Worm (Caenorhabditis elegans) whole organism, L2 larva: ENCODE data around the gene sri-42.
"Not testable (repeated sequence)": the region's sequence is repeated elsewhere in the genome, so short reads cannot be mapped to it uniquely, and the experiment has no call there.

ENCODE experiments used
- C34F6.9 ChIP-seq: fragments of 150-350 bp; optimal IDR thresholded peaks from 2 replicates; lab custom pipeline; 2014; ENCODE audit warnings: missing biosample characterization, missing genetic modification characterization
- F13H6.1 ChIP-seq: sonication (generic microtip); optimal IDR thresholded peaks from 2 replicates; lab custom pipeline; 2016; ENCODE audit warnings: missing genetic modification characterization, missing compliant biosample characterization
- R02D3.7 ChIP-seq: fragments of 150-350 bp; optimal IDR thresholded peaks from 2 replicates; lab custom pipeline; 2014; ENCODE audit warnings: missing biosample characterization, missing genetic modification characterization
- Y55F3AM.14 ChIP-seq: fragments of 200-800 bp; sonication (Bioruptor generic); optimal IDR thresholded peaks from 2 replicates; lab custom pipeline; 2018; ENCODE audit warnings: mild to moderate bottlenecking, missing genetic modification characterization, missing compliant biosample characterization
- ZK546.5 ChIP-seq: sonication (generic microtip); optimal IDR thresholded peaks from 2 replicates; lab custom pipeline; 2017; ENCODE audit warnings: missing biosample characterization, missing genetic modification characterization
- alr-1 ChIP-seq: fragments of 150-350 bp; optimal IDR thresholded peaks from 2 replicates; lab custom pipeline; 2014; ENCODE audit warnings: missing biosample characterization, missing genetic modification characterization
- aly-2 ChIP-seq: fragments of 150-350 bp; optimal IDR thresholded peaks from 2 replicates; lab custom pipeline; 2014; ENCODE audit warnings: missing biosample characterization, missing genetic modification characterization
- blmp-1 ChIP-seq: sonication (generic microtip); optimal IDR thresholded peaks from 2 replicates; lab custom pipeline; 2017; ENCODE audit warnings: missing genetic modification characterization, mild to moderate bottlenecking, missing compliant biosample characterization, antibody characterized with exemption, moderate library complexity; ENCODE audit not compliant: insufficient read depth
- ceh-16 ChIP-seq: fragments of 150-350 bp; optimal IDR thresholded peaks from 2 replicates; lab custom pipeline; 2014; ENCODE audit warnings: missing biosample characterization, missing genetic modification characterization
- ceh-82 ChIP-seq: fragments of 150-350 bp; optimal IDR thresholded peaks from 2 replicates; lab custom pipeline; 2014; ENCODE audit warnings: missing biosample characterization, missing genetic modification characterization
- crh-2 ChIP-seq: sonication (generic microtip); optimal IDR thresholded peaks from 2 replicates; lab custom pipeline; 2017; ENCODE audit warnings: missing biosample characterization, missing genetic modification characterization
- egl-27 ChIP-seq: sonication (generic microtip); optimal IDR thresholded peaks from 3 replicates; lab custom pipeline; 2017; ENCODE audit warnings: missing biosample characterization, missing genetic modification reagents, missing genetic modification characterization
- elt-1 ChIP-seq: fragments of 150-350 bp; optimal IDR thresholded peaks from 2 replicates; lab custom pipeline; 2014; ENCODE audit warnings: missing biosample characterization, missing genetic modification characterization
- elt-3 ChIP-seq: sonication (generic microtip); optimal IDR thresholded peaks from 2 replicates; lab custom pipeline; 2017; ENCODE audit warnings: missing biosample characterization, missing genetic modification characterization
- fos-1 ChIP-seq: fragments of 150-350 bp; optimal IDR thresholded peaks from 2 replicates; lab custom pipeline; 2014; ENCODE audit warnings: missing biosample characterization, missing genetic modification characterization
- gmeb-1 ChIP-seq: fragments of 150-350 bp; optimal IDR thresholded peaks from 2 replicates; lab custom pipeline; 2014; ENCODE audit warnings: missing biosample characterization, missing genetic modification characterization
- lin-13 ChIP-seq: fragments of 150-350 bp; optimal IDR thresholded peaks from 2 replicates; lab custom pipeline; 2014; ENCODE audit warnings: missing biosample characterization, missing genetic modification reagents, missing genetic modification characterization
- lin-39 ChIP-seq: fragments of 150-350 bp; optimal IDR thresholded peaks from 2 replicates; lab custom pipeline; 2014; ENCODE audit warnings: missing biosample characterization, missing genetic modification reagents, missing genetic modification characterization
- mab-5 ChIP-seq: fragments of 150-350 bp; optimal IDR thresholded peaks from 2 replicates; lab custom pipeline; 2014; ENCODE audit warnings: missing biosample characterization, missing genetic modification characterization
- mbf-1 ChIP-seq: sonication (generic microtip); optimal IDR thresholded peaks from 2 replicates; lab custom pipeline; 2017; ENCODE audit warnings: missing biosample characterization, missing genetic modification characterization
- mdl-1 ChIP-seq, 2 experiments: fragments of 150-350 bp in 1 of 2; sonication (generic microtip) in 1 of 2; optimal IDR thresholded peaks; 2 replicates each; lab custom pipeline; 2017; ENCODE audit warnings: missing biosample characterization in 2 of 2, missing genetic modification characterization in 2 of 2
- nhr-10 ChIP-seq: sonication (generic microtip); optimal IDR thresholded peaks from 2 replicates; lab custom pipeline; 2017; ENCODE audit warnings: missing biosample characterization, missing genetic modification characterization
- nhr-129 ChIP-seq: fragments of 150-350 bp; optimal IDR thresholded peaks from 2 replicates; lab custom pipeline; 2014; ENCODE audit warnings: missing biosample characterization, missing genetic modification characterization
- nhr-23 ChIP-seq: fragments of 150-350 bp; optimal IDR thresholded peaks from 2 replicates; lab custom pipeline; 2014; ENCODE audit warnings: missing biosample characterization, missing genetic modification reagents, missing genetic modification characterization
- nhr-237 ChIP-seq: fragments of 150-350 bp; optimal IDR thresholded peaks from 2 replicates; lab custom pipeline; 2014; ENCODE audit warnings: missing biosample characterization, missing genetic modification characterization
- nhr-25 ChIP-seq: fragments of 150-350 bp; sonication (generic microtip); optimal IDR thresholded peaks from 3 replicates; lab custom pipeline; 2014; ENCODE audit warnings: missing biosample characterization, missing genetic modification characterization
- nhr-6 ChIP-seq: fragments of 150-350 bp; optimal IDR thresholded peaks from 2 replicates; lab custom pipeline; 2014; ENCODE audit warnings: missing biosample characterization, missing genetic modification characterization
- nhr-77 ChIP-seq: fragments of 150-350 bp; optimal IDR thresholded peaks from 2 replicates; lab custom pipeline; 2014; ENCODE audit warnings: missing biosample characterization, missing genetic modification characterization
- sma-3 ChIP-seq: sonication (generic microtip); optimal IDR thresholded peaks from 2 replicates; lab custom pipeline; 2016; ENCODE audit warnings: missing genetic modification reagents, missing genetic modification characterization, missing compliant biosample characterization
- sma-9 ChIP-seq, 2 experiments: fragments of 150-350 bp in 1 of 2; sonication (generic microtip) in 1 of 2; optimal IDR thresholded peaks; 2 replicates each; lab custom pipeline; 2014 to 2016; ENCODE audit warnings: missing genetic modification characterization in 2 of 2, mild to moderate bottlenecking in 1 of 2, missing biosample characterization in 1 of 2, missing compliant biosample characterization in 1 of 2, missing genetic modification reagents in 1 of 2, moderate library complexity in 1 of 2
- snpc-4 ChIP-seq: fragments of 150-350 bp; optimal IDR thresholded peaks from 2 replicates; lab custom pipeline; 2014; ENCODE audit warnings: missing biosample characterization, missing genetic modification characterization
- unc-39 ChIP-seq: fragments of 150-350 bp; optimal IDR thresholded peaks from 2 replicates; lab custom pipeline; 2014; ENCODE audit warnings: missing biosample characterization, missing genetic modification characterization
- unc-55 ChIP-seq: fragments of 150-350 bp; sonication (generic microtip); optimal IDR thresholded peaks from 3 replicates; lab custom pipeline; 2014; ENCODE audit warnings: missing biosample characterization, missing genetic modification reagents, missing genetic modification characterization
- ztf-1 ChIP-seq: fragments of 200-800 bp; sonication (Bioruptor generic); conservative IDR thresholded peaks from 2 replicates; pipeline ENCODE4 v1.3.6; 2022; ENCODE audit warnings: missing genetic modification characterization, missing compliant biosample characterization
- ztf-11 ChIP-seq: sonication (generic microtip); optimal IDR thresholded peaks from 2 replicates; lab custom pipeline; 2017; ENCODE audit warnings: missing biosample characterization, missing genetic modification characterization

sri-42 gene

DNA sequence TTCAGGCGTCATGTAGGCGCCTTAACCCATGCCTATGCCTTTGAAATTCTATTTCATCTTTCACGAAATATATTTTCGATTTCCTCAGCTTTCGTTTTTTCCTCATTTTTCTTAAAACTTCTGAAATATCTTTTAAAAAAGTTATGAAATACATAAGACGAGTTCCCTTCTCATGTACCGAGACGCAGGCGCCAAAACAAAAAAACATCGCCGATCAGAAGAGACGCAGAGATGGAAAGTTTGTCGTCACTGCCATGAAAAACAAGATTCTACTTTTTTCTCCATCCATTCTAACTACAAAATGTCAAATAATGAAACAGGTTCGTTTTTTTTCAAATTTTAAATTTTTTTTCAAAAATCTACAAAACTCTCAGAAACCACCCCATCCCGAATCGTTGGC is 13.7 kb downstream of the sri-42 start, which contains the start of gene chil-24:
Gene chil-24, plus strand, starts transcription at position 156 of the 400 bp plus-strand sequence.
- TF ChIP-seq sma-9 (GFP tag; optimal IDR thresholded peaks at IDR 0.05; lab: Kevin White, UChicago) = peak; percentile 7
- no peak for TF ChIP-seq sma-9 (tag; optimal IDR thresholded peaks at IDR 0.05; lab: Kevin White, UChicago)
- no peak for TF ChIP-seq C34F6.9
- no peak for TF ChIP-seq ceh-82 (tag; lab: Kevin White, UChicago)
- no peak for TF ChIP-seq elt-3 (tag; lab: Kevin White, UChicago)
- peak; percentile 16 for TF ChIP-seq unc-55 (GFP tag; lab: Kevin White, UChicago)
- no peak for TF ChIP-seq Y55F3AM.14 (GFP tag; lab: Kevin White, UChicago)
- TF ChIP-seq mbf-1 (tag; lab: Kevin White, UChicago) = no peak

ce11 chrII:3126741-3127140 is 16.0 kb downstream of the sri-42 start, which contains the start of gene ins-31:
ins-31 (plus strand) TSS chrII:3127041.
- TF ChIP-seq blmp-1 (tag; lab: Kevin White, UChicago); nhr-10; nhr-237 (tag; lab: Kevin White, UChicago): not testable (repeated sequence)
- TF ChIP-seq, all 48 proteins: peak for 0; not testable (repeated sequence) for 48

DNA sequence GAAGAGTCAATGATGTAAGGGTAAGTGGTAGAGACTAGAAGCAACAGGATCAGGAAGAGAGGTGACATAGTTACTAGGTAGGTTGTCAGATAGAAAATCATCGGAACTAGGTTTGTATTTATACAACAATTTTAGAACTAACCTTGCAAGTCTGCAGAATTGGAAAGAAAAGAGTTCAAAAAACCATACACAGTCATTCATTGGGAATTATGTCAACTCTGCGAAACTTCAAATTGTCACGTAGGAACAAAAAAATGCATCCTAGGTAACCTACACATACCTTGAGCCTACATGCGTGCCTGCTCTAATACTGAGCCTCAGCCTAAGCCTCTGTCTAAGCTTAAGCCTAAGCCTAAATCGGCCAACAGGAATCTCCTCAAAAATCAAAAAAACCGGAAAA is 16.4 kb downstream of the sri-42 start, which contains the start of gene ins-19:
Gene ins-19, minus strand, starts transcription at position 101 of the 400 bp plus-strand sequence.
- TF ChIP-seq nhr-23 (tag; lab: Kevin White, UChicago) (no peak), nhr-77 (tag; lab: Kevin White, UChicago) (no peak)

ce11 chrII:3123206-3123605 is 19.5 kb downstream of the sri-42 start, which contains the start of gene srh-71:
srh-71 (plus strand) TSS chrII:3123506.
- TF ChIP-seq elt-1 (tag; lab: Kevin White, UChicago) = no peak
- no peak for TF ChIP-seq F13H6.1
- no peak for TF ChIP-seq nhr-6
- TF ChIP-seq crh-2 (tag; lab: Kevin White, UChicago) = no peak
- no peak for TF ChIP-seq egl-27 (tag; lab: Kevin White, UChicago)
- no peak for TF ChIP-seq R02D3.7 (tag; lab: Kevin White, UChicago)
- no peak for TF ChIP-seq snpc-4 (tag; lab: Kevin White, UChicago)
- no peak for TF ChIP-seq ztf-1 (GFP tag; lab: Robert Waterston, UW)
- TF ChIP-seq lin-39 = no peak

DNA sequence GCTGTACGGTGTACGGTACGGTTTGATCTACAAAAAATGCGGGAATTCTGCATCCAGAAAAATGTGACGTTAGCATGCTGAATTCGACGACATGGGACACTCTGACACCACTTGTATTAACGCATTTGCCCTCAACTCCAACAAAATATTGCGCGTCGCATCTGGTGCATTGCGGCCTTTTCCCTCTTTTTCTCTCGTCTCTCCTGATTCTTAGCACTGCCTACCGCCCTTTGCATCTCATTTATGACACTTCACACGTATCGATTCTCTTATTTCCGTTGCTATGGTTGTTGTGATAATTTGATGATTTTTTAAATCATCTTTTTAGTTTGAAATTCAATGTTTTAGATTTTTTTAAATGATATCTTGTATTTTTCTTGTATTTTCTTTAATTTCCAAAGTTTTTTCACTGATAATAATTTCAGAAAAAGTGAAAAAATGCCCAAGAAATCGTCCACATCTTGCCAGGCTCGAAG is 23.8 kb downstream of the sri-42 start, which contains the start of gene T10D4.6:
Gene T10D4.6, plus strand, starts transcription at position 426 of the 476 bp plus-strand sequence.
- TF ChIP-seq crh-2 (tag; lab: Kevin White, UChicago) (peak; percentile 30), nhr-129 (tag; lab: Kevin White, UChicago) (peak; percentile 25), C34F6.9 (peak; percentile 72), elt-3 (tag; lab: Kevin White, UChicago) (no peak), gmeb-1 (tag; lab: Kevin White, UChicago) (no peak), unc-55 (GFP tag; lab: Kevin White, UChicago) (peak; percentile 28)
- TF ChIP-seq, all 48 proteins: peak for 4

- TF ChIP-seq ceh-16 (no peak), fos-1 (tag; lab: Kevin White, UChicago) (no peak), sma-9 (GFP tag; optimal IDR thresholded peaks at IDR 0.05; lab: Kevin White, UChicago) (no peak), sma-9 (tag; optimal IDR thresholded peaks at IDR 0.05; lab: Kevin White, UChicago) (no peak), unc-39 (tag; lab: Kevin White, UChicago) (no peak), nhr-23 (tag; lab: Kevin White, UChicago) (no peak), mab-5 (tag; lab: Kevin White, UChicago) (no peak), nhr-77 (tag; lab: Kevin White, UChicago) (no peak), nhr-25 (tag; lab: Kevin White, UChicago) (no peak), R02D3.7 (tag; lab: Kevin White, UChicago) (no peak), mbf-1 (tag; lab: Kevin White, UChicago) (no peak), aly-2 (tag; lab: Kevin White, UChicago) (no peak), unc-55 (GFP tag; lab: Kevin White, UChicago) (no peak), ztf-11 (no peak), ceh-82 (tag; lab: Kevin White, UChicago) (no peak), lin-13 (GFP tag; lab: Kevin White, UChicago) (no peak), alr-1 (tag; lab: Kevin White, UChicago) (no peak), sma-3 (no peak), nhr-237 (tag; lab: Kevin White, UChicago) (no peak), ZK546.5 (tag; lab: Kevin White, UChicago) (no peak), mdl-1 (tag; optimal IDR thresholded peaks at IDR 0.05; lab: Kevin White, UChicago) (no peak)
These were observed 25.3 kb downstream of the sri-42 start, which contains the start of gene T10D4.7 for ce11 chrII:3117471-3117870. T10D4.7 (plus strand) TSS chrII:3117771.
